Fruit fly (Drosophila melanogaster) Kc167 (cell line): ENCODE measurements around the gene Sas-6.

ENCODE experiments used
- Myc ChIP-seq: fragments of >200 bp; optimal IDR thresholded peaks from 2 replicates; lab custom pipeline; 2017; ENCODE audit warnings: missing external identifiers
- Sin3A ChIP-seq: fragments of >200 bp; optimal IDR thresholded peaks from 2 replicates; lab custom pipeline; 2018; ENCODE audit warnings: missing external identifiers
- h ChIP-seq: fragments of >200 bp; optimal IDR thresholded peaks from 3 replicates; lab custom pipeline; 2018; ENCODE audit warnings: missing external identifiers
- insv ChIP-seq: fragments of >200 bp; optimal IDR thresholded peaks from 3 replicates; lab custom pipeline; 2018; ENCODE audit warnings: missing external identifiers
- psq ChIP-seq: fragments of >200 bp; optimal IDR thresholded peaks from 2 replicates; lab custom pipeline; 2017; ENCODE audit warnings: missing external identifiers
- ttk ChIP-seq: sonication (Bioruptor generic); optimal IDR thresholded peaks from 2 replicates; lab custom pipeline; 2017; ENCODE audit warnings: missing external identifiers

The Sas-6 gene

DNA sequence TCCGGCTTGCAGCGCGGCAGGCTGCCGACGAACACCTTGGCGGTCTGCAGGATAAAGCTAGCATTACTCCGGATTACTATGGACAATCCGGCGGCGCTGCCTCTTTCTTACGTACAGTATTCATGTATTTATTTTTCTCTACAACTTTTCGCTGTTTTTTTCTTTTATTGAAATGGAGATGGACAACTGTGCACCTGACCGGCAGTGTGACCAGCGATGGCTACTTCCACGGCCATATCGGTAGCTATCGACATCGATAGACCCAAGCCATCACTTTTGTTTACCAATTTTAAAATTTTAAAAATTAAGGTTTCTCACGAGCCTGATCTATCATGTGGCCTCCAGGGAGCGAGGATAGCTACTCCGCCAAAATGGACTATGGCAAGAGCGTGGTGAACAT is at the start of gene Sas-6, which contains the start of gene CG7903:
Gene Sas-6 (plus strand): TSS at position 323 of the 400 bp plus-strand sequence.
Gene CG7903 (minus strand): TSS at position 197 of the 400 bp plus-strand sequence.
- TF ChIP-seq insv (lab: Kevin White, UChicago) (no peak), ttk (lab: Kevin White, UChicago) (no peak), Sin3A (lab: Kevin White, UChicago) (no peak)

DNA sequence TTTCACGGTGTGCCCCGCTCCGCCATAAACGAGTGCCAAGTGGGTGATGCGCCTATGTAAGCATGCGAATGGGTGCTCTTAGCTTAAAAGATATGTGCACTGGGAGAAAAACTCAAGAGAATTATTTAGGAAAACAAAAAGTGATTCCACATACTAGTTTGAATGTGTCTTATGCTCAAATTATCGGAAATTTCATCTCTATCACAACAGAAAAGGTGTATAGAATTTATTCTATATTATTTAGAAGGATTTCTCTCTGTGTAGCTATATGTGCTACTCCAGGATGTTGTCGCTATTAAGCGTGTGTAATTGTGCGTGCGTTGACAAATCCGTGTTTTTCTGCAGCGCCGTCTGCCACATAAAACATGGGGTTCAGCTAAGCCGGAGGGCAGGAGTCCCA is 35.8 kb upstream of the Sas-6 start:
- TF ChIP-seq Sin3A (lab: Kevin White, UChicago) (no peak), h (no peak), Myc (lab: Kevin White, UChicago) (no peak), psq (no peak)

DNA sequence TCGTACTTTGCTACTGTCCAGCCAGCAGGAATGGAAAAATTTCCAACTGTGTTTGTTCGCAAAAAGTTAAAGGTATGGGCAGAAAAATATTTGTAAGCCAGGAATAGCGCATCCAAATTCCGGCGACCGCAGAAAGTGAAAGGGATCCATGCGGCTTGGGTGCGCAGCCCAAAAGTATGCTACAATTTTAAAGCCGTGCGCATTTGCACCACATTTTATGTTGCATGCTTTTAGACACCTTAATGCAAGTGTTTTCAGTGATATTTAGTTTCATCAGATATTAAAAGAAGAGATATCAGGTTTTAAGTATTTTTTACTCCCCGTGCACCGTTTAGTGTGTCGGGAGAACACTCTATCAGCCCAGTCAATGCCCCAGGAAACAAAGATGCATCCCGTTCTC is 32.1 kb upstream of the Sas-6 start:
- TF ChIP-seq psq (no peak), ttk (lab: Kevin White, UChicago) (no peak), Sin3A (lab: Kevin White, UChicago) (no peak), insv (lab: Kevin White, UChicago) (no peak), Myc (lab: Kevin White, UChicago) (no peak), h (no peak)

DNA sequence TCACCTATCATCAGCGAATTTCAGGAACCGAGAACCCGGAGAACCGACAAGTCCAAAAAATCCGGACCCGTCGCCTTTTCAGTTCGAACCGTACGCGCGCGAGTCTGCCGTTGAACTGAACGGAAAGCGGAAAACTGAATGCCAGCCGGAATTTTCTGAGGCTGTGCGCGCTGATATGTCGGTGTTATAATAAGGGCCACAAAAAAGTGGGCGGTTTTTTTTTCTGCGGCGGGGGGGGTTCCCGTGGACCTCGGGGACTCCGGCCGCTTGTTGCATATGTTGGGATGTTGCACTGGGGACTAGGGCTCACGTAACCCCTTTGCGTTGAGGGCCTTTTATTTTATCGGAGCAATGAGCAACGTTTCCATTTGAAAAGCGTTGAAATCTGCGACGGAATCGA is 25.8 kb upstream of the Sas-6 start, which contains the start of gene TkR99D:
Gene TkR99D (minus strand): TSS at position 101 of the 400 bp plus-strand sequence.
- TF ChIP-seq psq (no peak), Sin3A (lab: Kevin White, UChicago) (no peak), ttk (lab: Kevin White, UChicago) (no peak), h (no peak), insv (lab: Kevin White, UChicago) (no peak), Myc (lab: Kevin White, UChicago) (no peak)

DNA sequence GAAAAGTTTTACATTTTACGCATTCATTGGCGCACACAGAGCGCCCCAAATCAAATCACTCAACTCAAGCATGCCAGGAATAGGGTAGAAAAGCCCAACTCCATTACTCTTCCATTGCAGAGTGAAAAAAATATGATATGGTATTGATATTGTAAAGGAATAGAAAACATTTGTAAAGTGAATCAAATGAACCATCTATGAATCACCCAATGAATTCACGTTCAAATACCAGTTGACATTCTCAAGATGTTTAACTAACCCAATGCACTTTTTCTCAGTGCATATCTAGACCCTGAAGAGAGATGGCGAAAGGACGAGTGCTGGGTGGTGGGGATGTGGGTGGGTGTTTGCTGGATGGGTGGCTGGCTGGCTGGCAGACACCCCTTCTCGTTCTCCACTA is 16.6 kb upstream of the Sas-6 start:
- TF ChIP-seq insv (lab: Kevin White, UChicago): no peak
- no peak for TF ChIP-seq Myc (lab: Kevin White, UChicago)
- TF ChIP-seq psq: no peak

DNA sequence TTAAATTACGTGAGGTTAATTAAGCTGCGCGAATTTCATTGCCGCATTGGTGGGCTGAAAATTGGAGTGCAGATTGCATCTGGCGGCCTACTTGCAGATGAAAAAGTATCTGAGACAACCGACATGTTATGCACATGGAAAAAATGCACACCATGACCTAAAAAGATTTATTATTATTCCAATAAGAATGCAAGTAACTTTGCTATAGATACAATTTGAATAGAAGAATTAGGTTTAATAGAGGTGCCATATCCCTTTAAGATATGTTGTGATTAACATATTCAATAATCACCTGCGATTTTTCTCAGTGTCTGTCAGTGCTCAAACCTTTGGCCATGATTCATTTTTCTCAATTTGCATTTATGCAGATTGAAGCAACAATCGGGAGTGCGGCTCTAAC is 13.7 kb upstream of the Sas-6 start:
- no peak for TF ChIP-seq insv (lab: Kevin White, UChicago)
- no peak for TF ChIP-seq h
- TF ChIP-seq Myc (lab: Kevin White, UChicago): no peak
- no peak for TF ChIP-seq Sin3A (lab: Kevin White, UChicago)
- TF ChIP-seq ttk (lab: Kevin White, UChicago): no peak
- no peak for TF ChIP-seq psq

DNA sequence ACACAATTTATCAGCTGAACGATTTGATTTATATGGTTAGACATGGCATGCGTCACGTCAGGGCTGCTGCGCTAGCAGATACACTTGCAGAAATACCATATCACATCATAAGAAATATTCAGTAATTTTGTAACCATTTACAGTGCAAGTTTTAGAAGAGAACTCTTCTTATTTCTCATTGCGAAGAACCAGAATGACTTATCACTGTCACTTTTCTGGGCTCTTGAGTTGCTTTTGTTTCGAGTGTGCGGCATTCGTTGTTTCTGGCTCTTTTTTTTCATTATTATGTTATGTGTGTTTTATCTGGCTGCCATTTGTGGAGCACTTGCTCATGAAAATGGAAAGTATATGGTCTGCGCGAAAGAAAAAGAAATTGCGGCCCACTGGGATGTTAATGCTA is 13.1 kb upstream of the Sas-6 start:
- TF ChIP-seq h (no peak), psq (no peak), Myc (lab: Kevin White, UChicago) (no peak), insv (lab: Kevin White, UChicago) (no peak), Sin3A (lab: Kevin White, UChicago) (no peak), ttk (lab: Kevin White, UChicago) (no peak)

DNA sequence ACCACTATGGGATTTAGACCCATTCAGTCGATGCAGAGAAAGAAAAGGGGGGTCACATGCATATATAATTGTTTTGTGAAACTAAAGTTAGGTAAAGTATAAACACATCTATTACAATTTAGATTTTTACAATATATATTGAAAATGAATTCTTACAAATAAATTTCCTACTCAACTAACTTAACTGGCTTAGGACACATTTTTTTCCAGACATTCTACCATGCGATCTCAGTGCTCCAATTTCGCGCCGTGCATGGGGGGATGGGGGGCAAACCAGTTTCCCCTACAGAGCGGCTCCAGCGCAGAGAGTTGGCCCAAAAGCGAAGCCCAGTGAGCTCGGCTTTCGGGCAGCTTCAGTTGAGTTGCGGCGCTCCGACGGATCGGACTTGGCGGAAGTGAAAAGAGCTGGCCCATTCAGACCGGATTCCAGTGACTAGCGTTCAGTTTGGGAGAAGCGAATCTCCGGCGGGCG is 12.0 kb upstream of the Sas-6 start, which contains the start of gene CG7896:
Gene CG7896 (plus strand): TSS at position 354 of the 472 bp plus-strand sequence.
- no peak for TF ChIP-seq insv (lab: Kevin White, UChicago)

DNA sequence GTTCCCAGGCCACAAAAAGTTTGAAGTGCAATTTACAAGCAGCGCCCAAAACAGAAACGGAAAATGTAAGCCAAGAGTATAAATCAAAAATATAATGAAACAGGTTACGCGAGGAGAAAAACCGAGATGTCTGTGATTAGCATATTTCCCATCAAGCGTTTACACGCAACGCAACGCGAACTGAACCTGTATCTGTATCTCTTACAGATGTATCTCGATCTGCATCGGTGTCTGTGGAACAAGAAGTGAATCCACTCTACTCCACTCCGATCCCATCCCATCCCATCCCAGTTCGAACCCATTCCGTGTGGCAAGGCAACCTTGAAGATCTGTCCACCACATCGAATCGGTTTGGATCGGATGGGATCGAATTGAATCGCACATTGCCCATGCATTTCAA is 11.3 kb upstream of the Sas-6 start:
- TF ChIP-seq Sin3A (lab: Kevin White, UChicago) (no peak), psq (no peak), Myc (lab: Kevin White, UChicago) (no peak), insv (lab: Kevin White, UChicago) (no peak), h (no peak), ttk (lab: Kevin White, UChicago) (no peak)

DNA sequence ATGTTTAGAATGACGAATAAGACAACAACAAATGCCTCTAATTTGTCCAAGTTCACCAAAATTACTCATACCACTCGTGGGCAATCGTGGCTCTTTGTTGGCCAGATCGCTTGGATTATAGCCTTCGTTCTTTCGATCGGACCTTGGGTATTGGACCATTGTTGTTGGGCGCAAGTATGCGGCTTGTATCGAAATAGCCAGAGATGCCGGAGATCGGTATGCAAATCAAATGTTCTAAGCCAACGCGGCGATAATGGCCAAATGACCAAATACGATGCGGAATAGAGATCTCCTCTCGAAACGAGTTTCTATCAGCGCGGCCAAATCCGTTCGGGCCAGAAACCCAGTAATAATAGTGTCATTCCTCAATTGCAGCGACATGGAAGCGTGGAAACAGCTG is 9.9 kb upstream of the Sas-6 start:
- no peak for TF ChIP-seq Sin3A (lab: Kevin White, UChicago)
- TF ChIP-seq psq: no peak
- no peak for TF ChIP-seq ttk (lab: Kevin White, UChicago)
- TF ChIP-seq h: no peak
- TF ChIP-seq insv (lab: Kevin White, UChicago): no peak
- TF ChIP-seq Myc (lab: Kevin White, UChicago): no peak

DNA sequence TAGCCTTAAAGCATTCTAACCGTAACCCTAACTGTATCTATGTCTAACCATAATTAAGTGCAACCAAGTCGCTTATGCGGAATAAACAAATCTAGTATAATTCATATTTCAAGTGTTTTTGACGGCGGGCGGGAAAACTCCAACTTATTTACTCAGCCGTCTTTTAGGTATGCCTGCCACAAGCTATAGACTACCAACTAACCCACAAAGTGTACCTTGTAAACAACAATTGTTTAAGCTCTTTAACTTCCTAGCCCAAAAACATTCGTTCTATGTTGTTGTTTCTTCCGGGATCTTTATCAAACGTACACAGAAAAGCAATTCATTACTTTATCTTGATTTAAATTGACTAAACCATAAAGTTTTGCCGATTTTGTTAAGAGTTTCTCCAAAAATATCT is 4.5 kb upstream of the Sas-6 start:
- TF ChIP-seq h: no peak
- no peak for TF ChIP-seq psq
- TF ChIP-seq insv (lab: Kevin White, UChicago): no peak
- TF ChIP-seq Sin3A (lab: Kevin White, UChicago): no peak
- no peak for TF ChIP-seq ttk (lab: Kevin White, UChicago)
- TF ChIP-seq Myc (lab: Kevin White, UChicago): no peak

DNA sequence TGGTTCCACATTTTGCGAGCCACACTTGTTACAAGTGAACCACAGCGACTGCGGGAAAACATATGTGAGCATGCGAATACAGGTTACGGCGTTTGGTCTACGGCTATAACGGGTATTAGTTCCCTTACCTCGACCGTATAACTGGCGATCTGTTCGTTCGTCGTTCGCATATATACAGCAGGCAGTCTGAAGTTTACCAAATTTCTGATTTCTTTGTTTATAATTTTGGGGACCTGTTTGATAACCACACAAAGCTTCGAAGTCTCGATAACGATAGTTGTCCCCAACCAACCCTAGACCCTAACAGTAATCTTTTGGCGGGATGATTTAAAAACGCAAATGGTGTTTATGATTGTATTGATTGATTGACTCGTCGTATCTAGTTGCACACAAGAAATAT is 2.0 kb upstream of the Sas-6 start, which contains the start of gene Acph-1:
Gene Acph-1 (minus strand): TSS at position 278 of the 400 bp plus-strand sequence.
- no peak for TF ChIP-seq Myc (lab: Kevin White, UChicago)
- no peak for TF ChIP-seq Sin3A (lab: Kevin White, UChicago)
- no peak for TF ChIP-seq ttk (lab: Kevin White, UChicago)
- no peak for TF ChIP-seq psq
- no peak for TF ChIP-seq h
- no peak for TF ChIP-seq insv (lab: Kevin White, UChicago)

DNA sequence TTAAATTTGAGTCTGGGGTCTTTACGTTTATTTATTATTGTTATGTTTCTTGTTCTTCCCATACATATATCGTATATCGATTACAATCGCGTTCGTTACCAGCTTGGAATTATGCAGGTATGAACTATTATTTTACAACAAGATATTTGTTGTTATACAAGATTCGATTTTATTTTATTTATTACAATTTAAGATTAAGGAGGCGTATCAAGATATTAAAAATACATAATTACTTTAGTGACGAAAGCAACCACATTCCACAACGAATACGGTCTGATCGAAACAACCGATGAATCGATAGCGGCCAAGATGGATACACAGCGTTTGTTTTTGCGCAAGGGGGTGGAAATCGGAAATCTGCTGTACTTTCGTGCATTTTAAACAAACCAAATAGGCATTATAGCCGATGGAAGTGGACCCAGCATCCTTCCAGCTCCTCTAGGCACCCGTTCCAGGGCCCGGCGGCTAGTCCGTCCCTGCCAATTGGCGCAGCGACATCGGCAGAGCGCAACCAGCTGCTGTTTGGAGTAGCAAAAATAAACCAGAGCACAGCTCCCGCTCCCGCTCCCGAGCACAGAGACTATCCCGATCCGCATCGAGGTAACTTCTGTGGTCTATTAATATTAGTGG is 2.6 kb downstream of the Sas-6 start, which contains the start of the genes CG15525 and CG11504:
Gene CG15525 (minus strand): TSS at position 70 of the 630 bp plus-strand sequence.
Gene CG11504 (plus strand): TSS at position 294 of the 630 bp plus-strand sequence.
- no peak for TF ChIP-seq ttk (lab: Kevin White, UChicago)
- no peak for TF ChIP-seq Myc (lab: Kevin White, UChicago)
- TF ChIP-seq psq: no peak
- TF ChIP-seq h: no peak
- no peak for TF ChIP-seq insv (lab: Kevin White, UChicago)
- no peak for TF ChIP-seq Sin3A (lab: Kevin White, UChicago)
